Worm (Caenorhabditis elegans) whole organism, late embryonic: Measurements from ENCODE around the gene cpsf-4.

Experiments
- C08G9.2 ChIP-seq: sonication (generic microtip); optimal IDR thresholded peaks from 2 replicates; lab custom pipeline; 2016; ENCODE audit warnings: mild to moderate bottlenecking, missing genetic modification characterization, moderate library complexity, missing compliant biosample characterization
- C38D4.7 ChIP-seq: fragments of 200-800 bp; sonication (Bioruptor generic); optimal IDR thresholded peaks from 2 replicates; lab custom pipeline; 2018; ENCODE audit warnings: mild to moderate bottlenecking, missing genetic modification characterization, moderate library complexity, missing compliant biosample characterization
- F13H6.1 ChIP-seq: sonication (generic microtip); optimal IDR thresholded peaks from 2 replicates; lab custom pipeline; 2016; ENCODE audit warnings: missing genetic modification characterization, missing compliant biosample characterization
- T23F11.4 ChIP-seq: fragments of 200-800 bp; sonication (Bioruptor generic); optimal IDR thresholded peaks from 2 replicates; lab custom pipeline; 2018; ENCODE audit warnings: mild to moderate bottlenecking, missing genetic modification characterization, missing compliant biosample characterization
- ahr-1 ChIP-seq: sonication (generic microtip); optimal IDR thresholded peaks from 2 replicates; lab custom pipeline; 2016; ENCODE audit warnings: missing genetic modification characterization, missing compliant biosample characterization
- ceh-18 ChIP-seq: sonication (generic microtip); optimal IDR thresholded peaks from 2 replicates; lab custom pipeline; 2016; ENCODE audit warnings: missing genetic modification characterization, missing compliant biosample characterization
- ceh-22 ChIP-seq: sonication (generic microtip); optimal IDR thresholded peaks from 2 replicates; lab custom pipeline; 2017; ENCODE audit warnings: missing biosample characterization, missing genetic modification characterization
- ceh-45 ChIP-seq: fragments of 200-800 bp; sonication (Bioruptor generic); IDR thresholded peaks from 2 replicates; pipeline ENCODE4 v1.3.6; 2022; ENCODE audit warnings: missing genetic modification reagents, missing genetic modification characterization, missing compliant biosample characterization
- che-1 ChIP-seq: sonication (generic microtip); optimal IDR thresholded peaks from 2 replicates; lab custom pipeline; 2016; ENCODE audit warnings: mild to moderate bottlenecking, missing genetic modification characterization, missing compliant biosample characterization
- dve-1 ChIP-seq: sonication (generic microtip); optimal IDR thresholded peaks from 2 replicates; lab custom pipeline; 2017; ENCODE audit warnings: antibody characterized with exemption, mild to moderate bottlenecking, missing genetic modification characterization, missing compliant biosample characterization
- elt-2 ChIP-seq: sonication (generic microtip); optimal IDR thresholded peaks from 2 replicates; lab custom pipeline; 2016; ENCODE audit warnings: missing genetic modification reagents, missing genetic modification characterization, missing compliant biosample characterization
- elt-4 ChIP-seq: sonication (generic microtip); optimal IDR thresholded peaks from 2 replicates; lab custom pipeline; 2016; ENCODE audit warnings: missing genetic modification characterization, missing compliant biosample characterization
- ets-4 ChIP-seq: sonication (generic microtip); optimal IDR thresholded peaks from 2 replicates; lab custom pipeline; 2016; ENCODE audit warnings: missing genetic modification characterization, missing compliant biosample characterization
- fax-1 ChIP-seq: sonication (generic microtip); optimal IDR thresholded peaks from 2 replicates; lab custom pipeline; 2016; ENCODE audit warnings: missing genotype, missing genetic modification characterization, missing compliant biosample characterization
- fkh-10 ChIP-seq: fragments of 150-350 bp; optimal IDR thresholded peaks from 2 replicates; lab custom pipeline; 2014; ENCODE audit warnings: missing biosample characterization, missing genetic modification reagents, missing genetic modification characterization
- gmeb-2 ChIP-seq: sonication (generic microtip); optimal IDR thresholded peaks from 2 replicates; lab custom pipeline; 2016; ENCODE audit warnings: missing genetic modification characterization, inconsistent platforms, missing compliant biosample characterization
- lim-6 ChIP-seq: sonication (generic microtip); optimal IDR thresholded peaks from 2 replicates; lab custom pipeline; 2016; ENCODE audit warnings: missing genetic modification characterization, missing compliant biosample characterization
- lin-11 ChIP-seq: fragments of 200-800 bp; sonication (Bioruptor generic); optimal IDR thresholded peaks from 2 replicates; lab custom pipeline; 2018; ENCODE audit warnings: mild to moderate bottlenecking, missing genetic modification characterization, missing compliant biosample characterization
- mec-3 ChIP-seq: sonication (generic microtip); optimal IDR thresholded peaks from 2 replicates; lab custom pipeline; 2016; ENCODE audit warnings: borderline replicate concordance, missing genetic modification characterization, missing compliant biosample characterization
- nfya-1 ChIP-seq: sonication (generic microtip); optimal IDR thresholded peaks from 2 replicates; lab custom pipeline; 2017; ENCODE audit warnings: missing genetic modification characterization, mild to moderate bottlenecking, missing compliant biosample characterization, antibody characterized with exemption, moderate library complexity
- pat-9 ChIP-seq: fragments of 200-800 bp; sonication (Bioruptor generic); optimal IDR thresholded peaks from 2 replicates; lab custom pipeline; 2018; ENCODE audit warnings: mild to moderate bottlenecking, missing genetic modification characterization, moderate library complexity, missing compliant biosample characterization
- pqm-1 ChIP-seq: sonication (generic microtip); optimal IDR thresholded peaks from 2 replicates; lab custom pipeline; 2016; ENCODE audit warnings: missing genetic modification characterization, missing compliant biosample characterization
- pros-1 ChIP-seq: fragments of 150-350 bp; optimal IDR thresholded peaks from 2 replicates; lab custom pipeline; 2014; ENCODE audit warnings: missing biosample characterization, missing genetic modification reagents, missing genetic modification characterization
- ref-2 ChIP-seq: sonication (generic microtip); optimal IDR thresholded peaks from 2 replicates; lab custom pipeline; 2016; ENCODE audit warnings: missing genetic modification characterization, missing compliant biosample characterization
- rnt-1 ChIP-seq: sonication (generic microtip); optimal IDR thresholded peaks from 2 replicates; lab custom pipeline; 2016; ENCODE audit warnings: missing genetic modification characterization, missing compliant biosample characterization
- sox-2 ChIP-seq: fragments of 200-800 bp; sonication (Bioruptor generic); IDR thresholded peaks from 2 replicates; pipeline ENCODE4 v1.3.6; 2022; ENCODE audit warnings: missing genetic modification reagents, missing genetic modification characterization, missing compliant biosample characterization
- tbx-2 ChIP-seq: sonication (generic microtip); optimal IDR thresholded peaks from 2 replicates; lab custom pipeline; 2016; ENCODE audit warnings: missing genetic modification characterization, missing compliant biosample characterization
- unc-55 ChIP-seq: sonication (generic microtip); optimal IDR thresholded peaks from 2 replicates; lab custom pipeline; 2017; ENCODE audit warnings: missing biosample characterization, missing genetic modification reagents, missing genetic modification characterization
- zip-5 ChIP-seq: sonication (generic microtip); optimal IDR thresholded peaks from 2 replicates; lab custom pipeline; 2016; ENCODE audit warnings: missing genetic modification characterization, missing compliant biosample characterization

cpsf-4 gene

ce11 chrIV:12113056-12113455 lies 19.8 kb upstream of the cpsf-4 start:
- TF ChIP-seq ceh-18 (tag; lab: Kevin White, UChicago), result peak; percentile 62
- no peak for TF ChIP-seq fax-1 (tag; lab: Kevin White, UChicago)

DNA sequence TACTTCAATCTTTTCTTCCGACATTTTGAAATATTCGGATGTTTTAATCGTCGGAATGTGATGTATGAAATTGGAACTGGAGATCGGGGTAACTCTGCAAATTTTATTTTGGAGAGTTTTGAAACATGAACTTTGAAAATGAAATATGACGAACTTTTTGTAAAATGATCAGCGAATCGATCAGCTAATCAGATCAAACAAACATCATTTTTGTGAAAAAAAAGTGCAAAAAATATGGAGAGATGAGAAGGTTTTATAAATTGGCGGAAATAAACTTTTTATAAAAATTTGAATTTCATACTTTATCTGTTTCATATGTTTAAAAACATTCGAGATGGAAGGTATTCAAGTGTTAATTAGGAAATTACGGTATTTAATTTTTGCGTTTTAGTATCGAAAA lies 18.2 kb upstream of the cpsf-4 start, which contains the start of gene dlc-2:
TSS of gene dlc-2 (minus strand) at position 101 of the 400 bp plus-strand sequence.
- TF ChIP-seq T23F11.4 (GFP tag; lab: Kevin White, UChicago) (no peak), tbx-2 (no peak)

DNA sequence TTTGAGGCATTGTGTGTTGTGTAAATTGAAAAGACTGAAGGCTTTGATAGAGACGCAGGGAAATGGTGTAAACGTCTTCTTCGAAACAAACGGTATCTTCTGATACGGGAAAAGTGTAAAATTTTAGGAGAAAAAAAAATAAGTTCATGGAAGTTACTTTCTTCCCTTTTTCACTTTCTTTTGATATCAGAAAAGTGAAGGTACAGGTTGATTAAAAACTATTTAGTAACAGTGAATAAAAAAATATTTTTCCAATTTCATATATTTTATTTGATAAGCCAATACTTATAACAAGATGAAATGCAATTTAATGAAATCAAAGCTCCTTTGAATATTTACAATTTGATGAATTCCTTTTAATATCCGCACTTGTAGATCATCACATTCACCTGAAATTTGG lies 17.1 kb upstream of the cpsf-4 start, which contains the start of gene col-129:
TSS of gene col-129 (minus strand) at position 101 of the 400 bp plus-strand sequence.
- TF ChIP-seq lin-11 (no peak), fkh-10 (GFP tag; lab: Kevin White, UChicago) (no peak), C08G9.2 (no peak), pros-1 (tag; lab: Kevin White, UChicago) (no peak)

DNA sequence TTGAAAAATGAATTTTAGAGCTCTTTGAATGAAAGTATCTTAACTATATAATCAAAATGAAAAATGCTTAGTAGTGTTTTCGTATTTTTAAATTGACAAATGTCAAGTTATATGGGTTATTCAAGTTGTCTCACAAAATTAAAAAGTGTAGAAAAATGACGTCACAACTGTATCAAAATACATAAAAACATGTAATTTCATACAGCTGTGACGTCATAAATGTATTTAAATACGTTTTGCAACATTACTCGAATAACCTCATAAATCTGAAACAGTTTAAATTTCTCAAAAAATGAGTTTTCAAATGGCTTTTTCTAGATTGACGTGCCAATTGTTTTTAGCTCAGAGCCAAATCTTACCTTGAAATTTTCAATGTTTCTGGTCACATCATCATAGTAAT lies 16.5 kb upstream of the cpsf-4 start:
- TF ChIP-seq elt-2 (tag; lab: Kevin White, UChicago) (no peak), pqm-1 (no peak), lim-6 (tag; lab: Kevin White, UChicago) (no peak), F13H6.1 (no peak), T23F11.4 (GFP tag; lab: Kevin White, UChicago) (no peak), ahr-1 (no peak), pat-9 (tag; lab: Kevin White, UChicago) (no peak), zip-5 (tag; lab: Kevin White, UChicago) (no peak), ceh-45 (GFP tag; lab: Robert Waterston, UW) (no peak), gmeb-2 (tag; lab: Kevin White, UChicago) (no peak), ets-4 (tag; lab: Kevin White, UChicago) (no peak)

ce11 chrIV:12108984-12109657 lies 15.9 kb upstream of the cpsf-4 start:
- TF ChIP-seq elt-4 (tag; lab: Kevin White, UChicago) (peak; percentile 38), tbx-2 (no peak)

ce11 chrIV:12105558-12105957 lies 12.3 kb upstream of the cpsf-4 start, which contains the start of gene M18.3:
Gene M18.3 (plus strand): TSS chrIV:12105858.
- TF ChIP-seq dve-1 (tag; lab: Kevin White, UChicago) (no peak), mec-3 (no peak), sox-2 (GFP tag; lab: Robert Waterston, UW) (no peak), nfya-1 (tag; lab: Kevin White, UChicago) (no peak), ref-2 (tag; lab: Kevin White, UChicago) (no peak), ceh-22 (tag; lab: Kevin White, UChicago) (no peak), pros-1 (tag; lab: Kevin White, UChicago) (no peak), unc-55 (GFP tag; lab: Kevin White, UChicago) (no peak), rnt-1 (tag; lab: Kevin White, UChicago) (no peak), C38D4.7 (GFP tag; lab: Kevin White, UChicago) (no peak)
- TF ChIP-seq, all 69 proteins: peak for 0

ce11 chrIV:12096479-12096878 lies 3.2 kb upstream of the cpsf-4 start, which contains the start of gene mon-2:
Gene mon-2 (plus strand): TSS chrIV:12096779.
- TF ChIP-seq che-1 (tag; lab: Kevin White, UChicago), result no peak
